Fruit fly (Drosophila melanogaster): Measurements from ENCODE around the gene Non2.

Gene Non2

dm6 chr3L:2808278-2808892 is 41.6 kb downstream of the Non2 start (continued):
- TF ChIP-seq unpg (GFP tag; optimal IDR thresholded peaks at IDR 0.05) (peak; percentile 11), h (optimal IDR thresholded peaks at IDR 0.05) (no peak), D (optimal IDR thresholded peaks at IDR 0.05) (no peak), D (GFP tag; optimal IDR thresholded peaks at IDR 0.05) (peak; percentile 0), pho (GFP tag; optimal IDR thresholded peaks at IDR 0.05) (no peak), vvl (GFP tag; IDR thresholded peaks at IDR 0.05) (peak; percentile 29; the same call in 1 of the 2 replicates), CG12391 (tag; optimal IDR thresholded peaks at IDR 0.05) (peak; percentile 14), CG2116 (GFP tag; optimal IDR thresholded peaks at IDR 0.05) (no peak), chinmo (GFP tag; IDR thresholded peaks at IDR 0.05; ENCODE audit: partially characterized antibody) (0 out of 4 replicates have a peak, but pooled peaks have one; percentile 41), H15 (GFP tag; IDR thresholded peaks at IDR 0.05) (no peak), Jarid2 (GFP tag; optimal IDR thresholded peaks at IDR 0.05) (no peak), gro (GFP tag; optimal IDR thresholded peaks at IDR 0.05) (no peak), knrl (GFP tag; IDR thresholded peaks at IDR 0.05; ENCODE audit: partially characterized antibody) (no peak), pros (GFP tag; optimal IDR thresholded peaks at IDR 0.05) (peak; percentile 48), dm (GFP tag; optimal IDR thresholded peaks at IDR 0.05) (no peak), crol (GFP tag; IDR thresholded peaks at IDR 0.05) (peak; percentile 66), toy (GFP tag; IDR thresholded peaks at IDR 0.05) (no peak), ac (GFP tag; optimal IDR thresholded peaks at IDR 0.05) (no peak), D19A (tag; optimal IDR thresholded peaks at IDR 0.05) (peak; percentile 13), ATbp (GFP tag; optimal IDR thresholded peaks at IDR 0.05) (no peak), CG4328 (GFP tag; optimal IDR thresholded peaks at IDR 0.05) (no peak), pan (optimal IDR thresholded peaks at IDR 0.05) (no peak), pan (GFP tag; optimal IDR thresholded peaks at IDR 0.05 in 1 of 2, IDR thresholded peaks at IDR 0.05 in 1 of 2) (no peak), CG17385 (GFP tag; optimal IDR thresholded peaks at IDR 0.05) (peak; percentile 33), Optix (GFP tag; IDR thresholded peaks at IDR 0.05) (0 out of 3 replicates have a peak, but pooled peaks have one; percentile 13), CG7745 (tag; optimal IDR thresholded peaks at IDR 0.05) (peak; percentile 80), CG9932 (GFP tag; IDR thresholded peaks at IDR 0.05) (0 out of 2 replicates have a peak, but pooled peaks have one; percentile 11), so (GFP tag; IDR thresholded peaks at IDR 0.05) (no peak), GATAe (GFP tag; conservative IDR thresholded peaks at IDR 0.05) (no peak), ci (GFP tag; IDR thresholded peaks at IDR 0.05) (peak; percentile 35; the same call in 1 of the 3 replicates), row (GFP tag; IDR thresholded peaks at IDR 0.05) (0 out of 3 replicates have a peak, but pooled peaks have one; percentile 22), otp (GFP tag; IDR thresholded peaks at IDR 0.05) (0 out of 3 replicates have a peak, but pooled peaks have one; percentile 6), CG10321 (GFP tag; IDR thresholded peaks at IDR 0.05) (peak; percentile 78), abd-A (tag; optimal IDR thresholded peaks at IDR 0.05) (no peak), CG2120 (GFP tag; optimal IDR thresholded peaks at IDR 0.05) (no peak), PHDP (tag; optimal IDR thresholded peaks at IDR 0.05) (peak; percentile 15), dysf (GFP tag; IDR thresholded peaks at IDR 0.05) (peak; percentile 11; the same call in 1 of the 3 replicates), Drgx (GFP tag; IDR thresholded peaks at IDR 0.05) (peak; percentile 31), ap (GFP tag; IDR thresholded peaks at IDR 0.05) (no peak), Xrp1 (GFP tag; IDR thresholded peaks at IDR 0.05) (peak; percentile 22; the same call in 1 of the 2 replicates), repo (GFP tag; optimal IDR thresholded peaks at IDR 0.05) (no peak), Meics (GFP tag; optimal IDR thresholded peaks at IDR 0.05) (no peak), CG15479 (GFP tag; optimal IDR thresholded peaks at IDR 0.05) (peak; percentile 22), CG6254 (GFP tag; optimal IDR thresholded peaks at IDR 0.05) (no peak), salm (tag; optimal IDR thresholded peaks at IDR 0.05) (no peak), tup (GFP tag; optimal IDR thresholded peaks at IDR 0.05) (no peak), CG18262 (tag; optimal IDR thresholded peaks at IDR 0.05) (peak; percentile 1), yki (optimal IDR thresholded peaks at IDR 0.05) (no peak), gcm2 (GFP tag; optimal IDR thresholded peaks at IDR 0.05) (no peak), usp (GFP tag; optimal IDR thresholded peaks at IDR 0.05) (no peak), MTF-1 (GFP tag; optimal IDR thresholded peaks at IDR 0.05; ENCODE audit: borderline replicate concordance) (no peak)

All from whole organism, embryonic.